Fruit fly (Drosophila melanogaster): ENCODE measurements around the gene CG11841.

- no peak for TF ChIP-seq usp (GFP tag; optimal IDR thresholded peaks at IDR 0.05)
- no peak for TF ChIP-seq psq (optimal IDR thresholded peaks at IDR 0.05)
- no peak for TF ChIP-seq CG8478 (optimal IDR thresholded peaks at IDR 0.05)
- no peak for TF ChIP-seq EcR (GFP tag; optimal IDR thresholded peaks at IDR 0.05)
- no peak for TF ChIP-seq pan (optimal IDR thresholded peaks at IDR 0.05)
- no peak for TF ChIP-seq Dll (optimal IDR thresholded peaks at IDR 0.05)
These were observed 31.8 kb downstream of the CG11841 start for dm6 chr3R:29082511-29083296.

All from whole organism.